Fruit fly (Drosophila melanogaster): ENCODE results near the gene CG7049.
A peak's percentile ranks its signal among the peaks of the same experiment; 100 is the strongest.

CG7049 gene

dm6 chr3L:136591-137280, 39.3 kb downstream of the CG7049 start (continued):
- TF ChIP-seq CG13287 (GFP tag; IDR thresholded peaks at IDR 0.05; ENCODE audit: partially characterized antibody) (no peak), CG3407 (GFP tag; optimal IDR thresholded peaks at IDR 0.05) (peak; percentile 11), abd-A (tag; optimal IDR thresholded peaks at IDR 0.05) (no peak), gsb (GFP tag; IDR thresholded peaks at IDR 0.05) (no peak), CG3163 (GFP tag; optimal IDR thresholded peaks at IDR 0.05) (no peak), CG18011 (GFP tag; optimal IDR thresholded peaks at IDR 0.05) (peak; percentile 93), CG16863 (GFP tag; optimal IDR thresholded peaks at IDR 0.05) (no peak), BEAF-32 (GFP tag; optimal IDR thresholded peaks at IDR 0.05) (no peak), CG3065 (GFP tag; optimal IDR thresholded peaks at IDR 0.05) (no peak), cwo (GFP tag; optimal IDR thresholded peaks at IDR 0.05) (peak; percentile 89), CG3281 (GFP tag; optimal IDR thresholded peaks at IDR 0.05) (no peak), ttk (GFP tag; IDR thresholded peaks at IDR 0.05) (no peak), Six4 (GFP tag; optimal IDR thresholded peaks at IDR 0.05) (no peak), CG12659 (GFP tag; optimal IDR thresholded peaks at IDR 0.05) (no peak), Atf3 (GFP tag; optimal IDR thresholded peaks at IDR 0.05) (no peak), CG16779 (GFP tag; IDR thresholded peaks at IDR 0.05) (0 out of 2 replicates have a peak, but pooled peaks have one; percentile 12), Med (GFP tag) (peak; percentile 72), CG43689 (GFP tag; IDR thresholded peaks at IDR 0.05) (no peak), CG5180 (GFP tag; optimal IDR thresholded peaks at IDR 0.05) (peak; percentile 85), CG1233 (GFP tag; optimal IDR thresholded peaks at IDR 0.05) (peak; percentile 31), CG10267 (tag; optimal IDR thresholded peaks at IDR 0.05) (no peak), NK7.1 (GFP tag; optimal IDR thresholded peaks at IDR 0.05) (no peak), gce (GFP tag; IDR thresholded peaks at IDR 0.05) (0 out of 3 replicates have a peak, but pooled peaks have one; percentile 17), Asciz (GFP tag; optimal IDR thresholded peaks at IDR 0.05) (peak; percentile 58), croc (GFP tag; conservative IDR thresholded peaks at IDR 0.05) (no peak), gt (GFP tag; IDR thresholded peaks at IDR 0.05) (no peak), ftz-f1 (GFP tag; optimal IDR thresholded peaks at IDR 0.05) (no peak), pum (GFP tag; optimal IDR thresholded peaks at IDR 0.05) (no peak), GATAe (GFP tag; conservative IDR thresholded peaks at IDR 0.05) (peak; percentile 62), zen (tag; optimal IDR thresholded peaks at IDR 0.05) (no peak)

dm6 chr3L:134868-135267, 41.2 kb downstream of the CG7049 start:
- TF ChIP-seq vfl (GFP tag; optimal IDR thresholded peaks at IDR 0.05) (no peak), CG4707 (GFP tag; optimal IDR thresholded peaks at IDR 0.05) (no peak)

dm6 chr3L:133806-134325, 42.2 kb downstream of the CG7049 start:
- TF ChIP-seq Eip74EF (GFP tag; optimal IDR thresholded peaks at IDR 0.05) (peak in 1 of 2 experiments; percentile 71), chinmo (GFP tag; IDR thresholded peaks at IDR 0.05; ENCODE audit: partially characterized antibody) (peak; percentile 42; the same call in 1 of the 4 replicates), Med (GFP tag) (peak; percentile 31), Awh (GFP tag; IDR thresholded peaks at IDR 0.05) (peak; percentile 69; the same call in 1 of the 2 replicates), CG10267 (tag; optimal IDR thresholded peaks at IDR 0.05) (no peak), CG2678 (tag; optimal IDR thresholded peaks at IDR 0.05) (no peak), CG1602 (GFP tag; optimal IDR thresholded peaks at IDR 0.05) (no peak), hkb (optimal IDR thresholded peaks at IDR 0.05) (peak; percentile 19), hkb (GFP tag; IDR thresholded peaks at IDR 0.05) (no peak), eve (GFP tag; optimal IDR thresholded peaks at IDR 0.05) (peak in 1 of 2 experiments; percentile 29), CG10543 (GFP tag; optimal IDR thresholded peaks at IDR 0.05) (peak; percentile 12), sd (tag; optimal IDR thresholded peaks at IDR 0.05) (peak; percentile 90), abd-A (tag; optimal IDR thresholded peaks at IDR 0.05) (peak; percentile 80)
